Fruit fly (Drosophila melanogaster) whole organism, embryonic: ENCODE measurements around the gene CG43135.

Experiments
- ATbp ChIP-seq: fragments of 200-800 bp; sonication (Bioruptor generic); optimal IDR thresholded peaks from 2 replicates; lab custom pipeline; 2017; ENCODE audit warnings: missing biosample characterization, mild to moderate bottlenecking, missing genetic modification characterization, missing genetic modification reagents
- Bteb2 ChIP-seq: fragments of 200-800 bp; sonication (Bioruptor generic); optimal IDR thresholded peaks from 2 replicates; lab custom pipeline; 2016; ENCODE audit warnings: missing biosample characterization, missing genetic modification characterization
- CG11456 ChIP-seq: fragments of 200-800 bp; sonication (Bioruptor generic); IDR thresholded peaks from 3 replicates; pipeline ENCODE4 v1.3.6; 2022; ENCODE audit warnings: missing biosample characterization, missing genetic modification characterization
- CG15269 ChIP-seq: fragments of 200-800 bp; sonication (Bioruptor generic); optimal IDR thresholded peaks from 2 replicates; lab custom pipeline; 2018; ENCODE audit warnings: missing biosample characterization, mild to moderate bottlenecking, missing genetic modification characterization, moderate library complexity
- CG16779 ChIP-seq: fragments of 200-800 bp; sonication (Bioruptor generic); IDR thresholded peaks from 2 replicates; pipeline ENCODE4 v1.3.6; 2022; ENCODE audit warnings: missing biosample characterization, missing genetic modification characterization
- CG33213 ChIP-seq: fragments of 200-800 bp; sonication (Bioruptor generic); optimal IDR thresholded peaks from 3 replicates; lab custom pipeline; 2016; ENCODE audit warnings: missing biosample characterization, missing genetic modification characterization
- CG4707 ChIP-seq: fragments of 200-800 bp; sonication (Bioruptor generic); optimal IDR thresholded peaks from 2 replicates; lab custom pipeline; 2018; ENCODE audit warnings: missing biosample characterization, mild to moderate bottlenecking, missing genetic modification characterization, moderate library complexity
- CG5245 ChIP-seq: fragments of 200-800 bp; sonication (Bioruptor generic); optimal IDR thresholded peaks from 3 replicates; lab custom pipeline; 2016; ENCODE audit warnings: missing biosample characterization, missing genetic modification characterization
- CG6765 ChIP-seq: fragments of 200-800 bp; sonication (Bioruptor generic); optimal IDR thresholded peaks from 3 replicates; lab custom pipeline; 2017; ENCODE audit warnings: missing biosample characterization, mild to moderate bottlenecking, missing genetic modification characterization
- Gsc ChIP-seq: fragments of 200-800 bp; sonication (Bioruptor generic); IDR thresholded peaks from 2 replicates; pipeline ENCODE4 v1.3.6; 2022; ENCODE audit warnings: missing biosample characterization, missing genetic modification characterization
- dmrt11E ChIP-seq: fragments of 200-800 bp; sonication (Bioruptor generic); optimal IDR thresholded peaks from 3 replicates; lab custom pipeline; 2018; ENCODE audit warnings: missing biosample characterization, mild to moderate bottlenecking, missing genetic modification characterization, moderate library complexity
- lola ChIP-seq, 3 experiments: fragments of >200 bp in 2 of 3; fragments of 200-800 bp in 1 of 3; sonication (Bioruptor generic) in 1 of 3; optimal IDR thresholded peaks; 2 replicates each; lab custom pipeline; 2017 to 2019; ENCODE audit warnings: missing biosample characterization in 3 of 3, missing genetic modification characterization in 3 of 3, mild to moderate bottlenecking in 1 of 3, moderate library complexity in 1 of 3
- tio ChIP-seq: fragments of 200-800 bp; sonication (Bioruptor generic); optimal IDR thresholded peaks from 2 replicates; lab custom pipeline; 2017; ENCODE audit warnings: missing biosample characterization, missing genetic modification characterization, inconsistent platforms

- TF ChIP-seq CG15269 (tag; lab: Kevin White, UChicago), result peak; percentile 41
- peak; percentile 42 for TF ChIP-seq CG4707 (GFP tag; lab: Kevin White, UChicago)
- peak; percentile 75 for TF ChIP-seq ATbp
- peak; percentile 14 for TF ChIP-seq CG6765
- TF ChIP-seq CG5245 (GFP tag; lab: Kevin White, UChicago), result no peak
- TF ChIP-seq Gsc (GFP tag; lab: Robert Waterston, UW), result no peak
- TF ChIP-seq lola (GFP tag; optimal IDR thresholded peaks at IDR 0.05; lab: Kevin White, UChicago), result peak in 1 of 3 experiments; percentile 42
- peak; percentile 45 for TF ChIP-seq dmrt11E (tag; lab: Kevin White, UChicago)
- TF ChIP-seq CG33213 (GFP tag; lab: Kevin White, UChicago), result peak; percentile 43
- TF ChIP-seq CG16779 (GFP tag; lab: Robert Waterston, UW), result no peak
- no peak for TF ChIP-seq CG11456 (GFP tag; lab: Robert Waterston, UW)
- no peak for TF ChIP-seq Bteb2 (GFP tag; lab: Kevin White, UChicago)
- no peak for TF ChIP-seq tio (GFP tag; lab: Kevin White, UChicago)
Measured at dm6 chrX:4202235-4202794, 45.9 kb upstream of the CG43135 start.
